Fruit fly (Drosophila melanogaster) whole organism, embryonic: ENCODE results near the gene ClC-c.

ENCODE experiments used
- Antp ChIP-seq: fragments of 200-800 bp; sonication (Bioruptor generic); optimal IDR thresholded peaks from 3 replicates; lab custom pipeline; 2016; ENCODE audit warnings: missing biosample characterization, missing genetic modification characterization
- CG10431 ChIP-seq: fragments of 200-800 bp; sonication (Bioruptor generic); optimal IDR thresholded peaks from 3 replicates; lab custom pipeline; 2018; ENCODE audit warnings: missing biosample characterization, mild to moderate bottlenecking, missing genetic modification characterization
- CG11085 ChIP-seq: fragments of 200-800 bp; sonication (Bioruptor generic); IDR thresholded peaks from 2 replicates; pipeline ENCODE4 v1.3.6; 2022; ENCODE audit warnings: missing biosample characterization, missing genetic modification characterization
- CG11093 ChIP-seq: fragments of 200-800 bp; sonication (Bioruptor generic); IDR thresholded peaks from 3 replicates; pipeline ENCODE4 v1.3.6; 2022; ENCODE audit warnings: missing biosample characterization, missing genetic modification characterization
- CG11247 ChIP-seq: fragments of 200-800 bp; sonication (Bioruptor generic); IDR thresholded peaks from 2 replicates; pipeline ENCODE4 v1.3.6; 2022; ENCODE audit warnings: missing biosample characterization, missing genetic modification characterization
- CG12104 ChIP-seq: fragments of 200-800 bp; sonication (Bioruptor generic); optimal IDR thresholded peaks from 3 replicates; lab custom pipeline; 2016; ENCODE audit warnings: missing biosample characterization, missing genetic modification characterization
- CG13296 ChIP-seq: fragments of 200-800 bp; sonication (Bioruptor generic); optimal IDR thresholded peaks from 3 replicates; lab custom pipeline; 2018; ENCODE audit warnings: missing biosample characterization, mild to moderate bottlenecking, missing genetic modification characterization
- CG1647 ChIP-seq: fragments of 200-800 bp; sonication (Bioruptor generic); optimal IDR thresholded peaks from 3 replicates; lab custom pipeline; 2016; ENCODE audit warnings: missing biosample characterization, missing genetic modification characterization
- CG17186 ChIP-seq: fragments of 200-800 bp; sonication (Bioruptor generic); optimal IDR thresholded peaks from 3 replicates; lab custom pipeline; 2017; ENCODE audit warnings: missing biosample characterization, missing genetic modification reagents, missing genetic modification characterization
- CG2712 ChIP-seq: fragments of 200-800 bp; optimal IDR thresholded peaks from 3 replicates; lab custom pipeline; 2019; ENCODE audit warnings: missing biosample characterization, mild to moderate bottlenecking, missing genetic modification characterization, moderate library complexity
- CG2875 ChIP-seq: fragments of 200-800 bp; sonication (Bioruptor generic); optimal IDR thresholded peaks from 2 replicates; lab custom pipeline; 2017; ENCODE audit warnings: missing biosample characterization, mild to moderate bottlenecking, missing genetic modification characterization, missing genetic modification reagents
- CG3163 ChIP-seq: fragments of 200-800 bp; sonication (Bioruptor generic); optimal IDR thresholded peaks from 3 replicates; lab custom pipeline; 2016; ENCODE audit warnings: missing biosample characterization, missing genetic modification characterization
- CG3847 ChIP-seq: fragments of 200-800 bp; sonication (Bioruptor generic); IDR thresholded peaks from 2 replicates; pipeline ENCODE4 v1.3.6; 2022; ENCODE audit warnings: missing biosample characterization, missing genetic modification characterization
- CHES-1-like ChIP-seq: fragments of 200-800 bp; sonication (Bioruptor generic); optimal IDR thresholded peaks from 2 replicates; lab custom pipeline; 2016; ENCODE audit warnings: missing biosample characterization, missing genetic modification characterization
- CTCF ChIP-seq: fragments of 200-800 bp; sonication (Bioruptor generic); optimal IDR thresholded peaks from 2 replicates; lab custom pipeline; 2017; ENCODE audit warnings: missing biosample characterization, mild to moderate bottlenecking, missing genetic modification characterization, moderate library complexity
- D ChIP-seq, 2 experiments: fragments of 200-800 bp in 1 of 2; fragments of >200 bp in 1 of 2; sonication (Bioruptor generic) in 1 of 2; optimal IDR thresholded peaks; 2 replicates in 1 of 2; 3 replicates in 1 of 2; lab custom pipeline; 2017; ENCODE audit warnings: mild to moderate bottlenecking in 1 of 2, missing biosample characterization in 1 of 2, missing genetic modification characterization in 1 of 2, missing genetic modification reagents in 1 of 2
- Dfd ChIP-seq, 2 experiments: fragments of >200 bp; optimal IDR thresholded peaks; 2 replicates each; lab custom pipeline; 2017; ENCODE audit warnings: missing biosample characterization in 2 of 2, missing genetic modification characterization in 2 of 2
- Dp ChIP-seq: fragments of 200-800 bp; sonication (Bioruptor generic); optimal IDR thresholded peaks from 2 replicates; lab custom pipeline; 2018; ENCODE audit warnings: missing biosample characterization, mild to moderate bottlenecking, missing genetic modification characterization, moderate library complexity
- Ets65A ChIP-seq: fragments of 200-800 bp; sonication (Bioruptor generic); peaks from one replicate; lab custom pipeline; 2016; ENCODE audit warnings: missing biosample characterization, missing genetic modification characterization
- GATAe ChIP-seq: fragments of 200-800 bp; sonication (Bioruptor generic); conservative IDR thresholded peaks from 2 replicates; pipeline ENCODE4 v1.3.6; 2022; ENCODE audit warnings: missing biosample characterization, missing genetic modification characterization
- HLH4C ChIP-seq: fragments of 200-800 bp; sonication (Bioruptor generic); IDR thresholded peaks from 3 replicates; pipeline ENCODE4 v1.3.6; 2022; ENCODE audit warnings: missing biosample characterization, missing genetic modification characterization; ENCODE audit not compliant: partially characterized antibody
- Hr51 ChIP-seq, 2 experiments: fragments of 200-800 bp; sonication (Bioruptor generic); optimal IDR thresholded peaks; 2 replicates in 1 of 2; 3 replicates in 1 of 2; lab custom pipeline; 2016 to 2018; ENCODE audit warnings: missing biosample characterization in 2 of 2, missing genetic modification characterization in 2 of 2, mild to moderate bottlenecking in 1 of 2, moderate library complexity in 1 of 2
- Mes4 ChIP-seq: fragments of 200-800 bp; sonication (Bioruptor generic); optimal IDR thresholded peaks from 2 replicates; lab custom pipeline; 2016; ENCODE audit warnings: missing biosample characterization, missing genetic modification characterization
- NC2α ChIP-seq: fragments of 200-800 bp; sonication (Bioruptor generic); optimal IDR thresholded peaks from 2 replicates; lab custom pipeline; 2016; ENCODE audit warnings: missing biosample characterization, missing genetic modification characterization
- Nf-YA ChIP-seq: fragments of 200-800 bp; sonication (Bioruptor generic); IDR thresholded peaks from 2 replicates; pipeline ENCODE4 v1.3.6; 2022; ENCODE audit warnings: missing biosample characterization, missing genetic modification characterization
- Oli ChIP-seq: fragments of 200-800 bp; sonication (Bioruptor generic); optimal IDR thresholded peaks from 2 replicates; lab custom pipeline; 2018; ENCODE audit warnings: missing biosample characterization, mild to moderate bottlenecking, missing genetic modification characterization, moderate library complexity
- Pdp1 ChIP-seq, 2 experiments: fragments of 200-800 bp; sonication (Bioruptor generic); optimal IDR thresholded peaks; 3 replicates each; lab custom pipeline; 2016; ENCODE audit warnings: missing biosample characterization in 2 of 2, missing genetic modification characterization in 2 of 2, mild to moderate bottlenecking in 1 of 2, moderate library complexity in 1 of 2
- Sry-δ ChIP-seq: fragments of 200-800 bp; sonication (Bioruptor generic); optimal IDR thresholded peaks from 2 replicates; lab custom pipeline; 2016; ENCODE audit warnings: missing biosample characterization, missing genetic modification characterization
- Vsx1 ChIP-seq: fragments of 200-800 bp; sonication (Bioruptor generic); optimal IDR thresholded peaks from 2 replicates; lab custom pipeline; 2017; ENCODE audit warnings: missing biosample characterization, mild to moderate bottlenecking, missing genetic modification characterization, missing genetic modification reagents
- ab ChIP-seq: fragments of 200-800 bp; sonication (Bioruptor generic); optimal IDR thresholded peaks from 2 replicates; lab custom pipeline; 2016; ENCODE audit warnings: missing biosample characterization, missing genetic modification characterization
- al ChIP-seq: fragments of 200-800 bp; sonication (Bioruptor generic); IDR thresholded peaks from 2 replicates; pipeline ENCODE4 v1.3.6; 2022; ENCODE audit warnings: missing biosample characterization, missing genetic modification characterization
- bigmax ChIP-seq: fragments of 200-800 bp; sonication (Bioruptor generic); optimal IDR thresholded peaks from 2 replicates; lab custom pipeline; 2018; ENCODE audit warnings: missing biosample characterization, mild to moderate bottlenecking, missing genetic modification characterization
- cato ChIP-seq: fragments of 200-800 bp; sonication (Bioruptor generic); optimal IDR thresholded peaks from 2 replicates; lab custom pipeline; 2016; ENCODE audit warnings: missing biosample characterization, missing genetic modification characterization, borderline replicate concordance
- crc ChIP-seq: fragments of 200-800 bp; sonication (Bioruptor generic); optimal IDR thresholded peaks from 2 replicates; lab custom pipeline; 2016; ENCODE audit warnings: missing biosample characterization, missing genetic modification characterization
- emc ChIP-seq: fragments of 200-800 bp; sonication (Bioruptor generic); optimal IDR thresholded peaks from 2 replicates; lab custom pipeline; 2016; ENCODE audit warnings: missing biosample characterization, missing genetic modification characterization
- gsb-n ChIP-seq: fragments of 200-800 bp; sonication (Bioruptor generic); optimal IDR thresholded peaks from 3 replicates; lab custom pipeline; 2018; ENCODE audit warnings: missing biosample characterization, mild to moderate bottlenecking, missing genetic modification characterization
- nerfin-2 ChIP-seq: fragments of 200-800 bp; sonication (Bioruptor generic); IDR thresholded peaks from 2 replicates; pipeline ENCODE4 v1.3.6; 2022; ENCODE audit warnings: missing biosample characterization, missing genetic modification characterization; ENCODE audit not compliant: partially characterized antibody
- nom ChIP-seq: fragments of 200-800 bp; sonication (Bioruptor generic); optimal IDR thresholded peaks from 2 replicates; lab custom pipeline; 2017; ENCODE audit warnings: missing biosample characterization, missing genetic modification characterization, mild to moderate bottlenecking, moderate library complexity, missing genetic modification reagents
- row ChIP-seq: fragments of 200-800 bp; sonication (Bioruptor generic); IDR thresholded peaks from 3 replicates; pipeline ENCODE4 v1.3.6; 2022; ENCODE audit warnings: missing biosample characterization, missing genetic modification characterization
- salm ChIP-seq: fragments of 200-800 bp; sonication (Bioruptor generic); optimal IDR thresholded peaks from 2 replicates; lab custom pipeline; 2018; ENCODE audit warnings: missing biosample characterization, mild to moderate bottlenecking, missing genetic modification characterization
- scrt ChIP-seq: fragments of 200-800 bp; sonication (Bioruptor generic); optimal IDR thresholded peaks from 2 replicates; lab custom pipeline; 2018; ENCODE audit warnings: missing biosample characterization, mild to moderate bottlenecking, missing genetic modification characterization, moderate library complexity
- sqz ChIP-seq: fragments of 200-800 bp; sonication (Bioruptor generic); optimal IDR thresholded peaks from 3 replicates; lab custom pipeline; 2018; ENCODE audit warnings: missing biosample characterization, mild to moderate bottlenecking, missing genetic modification characterization
- stc ChIP-seq: fragments of 200-800 bp; sonication (Bioruptor generic); IDR thresholded peaks from 2 replicates; pipeline ENCODE4 v1.3.6; 2022; ENCODE audit warnings: missing biosample characterization, missing genetic modification characterization
- stwl ChIP-seq: fragments of 200-800 bp; sonication (Bioruptor generic); optimal IDR thresholded peaks from 3 replicates; lab custom pipeline; 2018; ENCODE audit warnings: missing biosample characterization, mild to moderate bottlenecking, missing genetic modification characterization, moderate library complexity
- tap ChIP-seq: fragments of 200-800 bp; optimal IDR thresholded peaks from 3 replicates; lab custom pipeline; 2019; ENCODE audit warnings: missing biosample characterization, mild to moderate bottlenecking, missing genetic modification characterization, moderate library complexity
- tin ChIP-seq: fragments of 200-800 bp; sonication (Bioruptor generic); optimal IDR thresholded peaks from 3 replicates; lab custom pipeline; 2016; ENCODE audit warnings: missing biosample characterization, missing genetic modification characterization
- vnd ChIP-seq: fragments of 200-800 bp; sonication (Bioruptor generic); IDR thresholded peaks from 3 replicates; pipeline ENCODE4 v1.3.6; 2022; ENCODE audit warnings: missing biosample characterization, missing genetic modification characterization; ENCODE audit not compliant: partially characterized antibody
- wor ChIP-seq: fragments of 200-800 bp; sonication (Bioruptor generic); IDR thresholded peaks from 2 replicates; pipeline ENCODE4 v1.3.6; 2022; ENCODE audit warnings: missing biosample characterization, missing genetic modification characterization
- zen2 ChIP-seq: fragments of 200-800 bp; sonication (Bioruptor generic); IDR thresholded peaks from 3 replicates; pipeline ENCODE4 v1.3.6; 2022; ENCODE audit warnings: missing biosample characterization, missing genetic modification characterization; ENCODE audit not compliant: partially characterized antibody

ClC-c gene

DNA sequence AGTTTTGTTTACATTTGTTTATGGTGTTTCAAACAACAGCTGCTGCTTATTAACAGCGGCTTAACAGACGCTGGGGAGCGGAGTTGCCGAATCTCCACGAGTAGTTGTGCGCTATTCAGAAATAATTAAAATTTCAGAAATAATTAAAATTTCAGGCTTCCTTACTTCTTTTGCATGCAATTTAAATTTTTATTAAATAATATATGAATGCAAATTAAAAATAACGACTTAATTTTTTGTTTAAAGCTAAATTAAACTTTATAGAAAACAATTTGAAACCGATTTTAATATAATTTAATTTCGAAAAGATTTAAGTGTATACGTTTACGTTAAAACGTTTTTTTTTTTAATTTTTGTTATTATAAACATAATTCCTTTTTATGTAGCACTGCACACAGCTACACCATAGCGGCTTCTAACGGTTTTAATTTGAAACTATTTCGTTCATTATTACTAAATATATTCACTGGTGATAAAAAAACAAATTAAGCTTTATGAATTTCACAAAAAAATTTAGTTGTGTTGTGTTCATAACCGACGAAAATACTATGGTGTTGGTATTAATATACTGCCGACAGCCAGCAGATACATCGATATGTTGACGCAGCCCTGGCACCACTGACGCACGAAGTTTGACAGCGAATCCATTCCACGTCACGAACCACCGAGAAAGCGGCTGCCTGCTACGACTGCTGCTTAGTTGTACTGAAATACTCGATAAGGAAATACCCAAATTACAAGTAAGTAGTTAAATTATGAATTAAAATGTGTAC lies 38.9 kb downstream of the ClC-c start, which contains the start of gene SsRbeta (continued):
- TF ChIP-seq Sry-δ: peak; percentile 60
- TF ChIP-seq wor: no peak
- no peak for TF ChIP-seq gsb-n (tag; lab: Kevin White, UChicago)
- peak; percentile 33 for TF ChIP-seq Oli (tag; lab: Kevin White, UChicago)
- TF ChIP-seq Nf-YA (GFP tag; lab: Robert Waterston, UW): 0 out of 2 replicates have a peak, but pooled peaks have one; percentile 11
- no peak for TF ChIP-seq Dfd (GFP tag; optimal IDR thresholded peaks at IDR 0.05; lab: Kevin White, UChicago)
- TF ChIP-seq Ets65A: peak; percentile 89
- TF ChIP-seq CG3847: peak; percentile 23; the same call in 1 of the 2 replicates
- peak; percentile 45 for TF ChIP-seq CG12104 (GFP tag; lab: Kevin White, UChicago)
- TF ChIP-seq CG13296: no peak
- no peak for TF ChIP-seq CG1647 (GFP tag; lab: Kevin White, UChicago)
- TF ChIP-seq D (optimal IDR thresholded peaks at IDR 0.05; lab: Kevin White, UChicago): no peak
- TF ChIP-seq D (GFP tag; optimal IDR thresholded peaks at IDR 0.05; lab: Kevin White, UChicago): no peak
- peak; percentile 26 for TF ChIP-seq CG10431 (GFP tag; lab: Kevin White, UChicago)
- no peak for TF ChIP-seq crc
- peak; percentile 49 for TF ChIP-seq CG17186 (GFP tag; lab: Kevin White, UChicago)
- TF ChIP-seq row: peak; percentile 74
- TF ChIP-seq CG11247: peak; percentile 56
- peak; percentile 61 for TF ChIP-seq stwl
- no peak for TF ChIP-seq Mes4 (GFP tag; lab: Kevin White, UChicago)
- no peak for TF ChIP-seq NC2α
- TF ChIP-seq CG11085 (GFP tag; lab: Robert Waterston, UW): no peak
- 0 out of 3 replicates have a peak, but pooled peaks have one; percentile 39 for TF ChIP-seq vnd (GFP tag; lab: Robert Waterston, UW)
- peak; percentile 3 for TF ChIP-seq CTCF (GFP tag; lab: Kevin White, UChicago)
- no peak for TF ChIP-seq CG3163 (GFP tag; lab: Kevin White, UChicago)
- TF ChIP-seq CHES-1-like (GFP tag; lab: Kevin White, UChicago): peak; percentile 60
- no peak for TF ChIP-seq tap (tag; lab: Kevin White, UChicago)
- peak; percentile 17 for TF ChIP-seq bigmax (GFP tag; lab: Kevin White, UChicago)
- 0 out of 2 replicates have a peak, but pooled peaks have one; percentile 3 for TF ChIP-seq al (GFP tag; lab: Robert Waterston, UW)
- no peak; the same call in 2 of the 3 replicates for TF ChIP-seq zen2 (GFP tag; lab: Robert Waterston, UW)
- peak; percentile 55 for TF ChIP-seq stc (GFP tag; lab: Robert Waterston, UW)
- TF ChIP-seq Hr51 (GFP tag; optimal IDR thresholded peaks at IDR 0.05; lab: Kevin White, UChicago): peak; percentile 3 to 57
- peak; percentile 25 for TF ChIP-seq Dp (GFP tag; lab: Kevin White, UChicago)
- peak; percentile 14 for TF ChIP-seq CG2712 (tag; lab: Kevin White, UChicago)
- no peak for TF ChIP-seq Antp (GFP tag; lab: Kevin White, UChicago)
- TF ChIP-seq sqz (GFP tag; lab: Kevin White, UChicago): peak; percentile 53
- no peak for TF ChIP-seq scrt
- TF ChIP-seq Vsx1 (GFP tag; lab: Kevin White, UChicago): no peak
- TF ChIP-seq CG2875 (GFP tag; lab: Kevin White, UChicago): peak; percentile 4
- no peak for TF ChIP-seq cato (GFP tag; lab: Kevin White, UChicago)
- no peak for TF ChIP-seq Pdp1 (GFP tag; optimal IDR thresholded peaks at IDR 0.05; lab: Kevin White, UChicago)
- no peak for TF ChIP-seq GATAe
- TF ChIP-seq ab (GFP tag; lab: Kevin White, UChicago): no peak
- peak; percentile 52; the same call in 2 of the 3 replicates for TF ChIP-seq HLH4C (GFP tag; lab: Robert Waterston, UW)
- TF ChIP-seq tin (GFP tag; lab: Kevin White, UChicago): peak; percentile 26
- no peak for TF ChIP-seq CG11093
- no peak for TF ChIP-seq salm (tag; lab: Kevin White, UChicago)
- no peak for TF ChIP-seq emc (GFP tag; lab: Kevin White, UChicago)
- peak; percentile 45 for TF ChIP-seq nerfin-2
- TF ChIP-seq nom (GFP tag; lab: Kevin White, UChicago): no peak
